Worm (Caenorhabditis elegans) whole organism, late embryonic: ENCODE measurements around the gene pgm-3.

Experiments used
- ama-1 ChIP-seq: fragments of 150-350 bp; optimal IDR thresholded peaks from 2 replicates; lab custom pipeline; 2014
- dmd-4 ChIP-seq: sonication (generic microtip); optimal IDR thresholded peaks from 2 replicates; lab custom pipeline; 2016; ENCODE audit warnings: borderline replicate concordance, missing genetic modification characterization, missing compliant biosample characterization
- hlh-15 ChIP-seq: sonication (generic microtip); optimal IDR thresholded peaks from 2 replicates; lab custom pipeline; 2016; ENCODE audit warnings: missing genetic modification characterization, missing compliant biosample characterization
- nfya-1 ChIP-seq: sonication (generic microtip); optimal IDR thresholded peaks from 2 replicates; lab custom pipeline; 2017; ENCODE audit warnings: missing genetic modification characterization, mild to moderate bottlenecking, missing compliant biosample characterization, antibody characterized with exemption, moderate library complexity
- unc-55 ChIP-seq: sonication (generic microtip); optimal IDR thresholded peaks from 2 replicates; lab custom pipeline; 2017; ENCODE audit warnings: missing biosample characterization, missing genetic modification reagents, missing genetic modification characterization
- zip-5 ChIP-seq: sonication (generic microtip); optimal IDR thresholded peaks from 2 replicates; lab custom pipeline; 2016; ENCODE audit warnings: missing genetic modification characterization, missing compliant biosample characterization

- TF ChIP-seq ama-1 (no peak), zip-5 (no peak), nfya-1 (tag; lab: Kevin White, UChicago) (no peak), dmd-4 (tag; lab: Kevin White, UChicago) (no peak), unc-55 (GFP tag; lab: Kevin White, UChicago) (no peak), hlh-15 (tag; lab: Kevin White, UChicago) (no peak)
Observed at ce11 chrIV:8705504-8705903, 20.0 kb upstream of the pgm-3 start, which contains the start of gene H23L24.4.
